Fruit fly (Drosophila melanogaster) whole organism, embryonic: Measurements from ENCODE around the gene CCAP.

Source experiments
- B-H1 ChIP-seq: fragments of 200-800 bp; sonication (Bioruptor generic); IDR thresholded peaks from 3 replicates; pipeline ENCODE4 v1.3.6; 2022; ENCODE audit warnings: missing biosample characterization, missing genetic modification characterization
- CG17829 ChIP-seq: fragments of 200-800 bp; optimal IDR thresholded peaks from 2 replicates; lab custom pipeline; 2019; ENCODE audit warnings: missing biosample characterization, mild to moderate bottlenecking, missing genetic modification characterization, moderate library complexity
- CG9727 ChIP-seq: fragments of 200-800 bp; sonication (Bioruptor generic); optimal IDR thresholded peaks from 3 replicates; lab custom pipeline; 2017; ENCODE audit warnings: missing biosample characterization, mild to moderate bottlenecking, missing genetic modification characterization
- Dp ChIP-seq: fragments of 200-800 bp; sonication (Bioruptor generic); optimal IDR thresholded peaks from 2 replicates; lab custom pipeline; 2018; ENCODE audit warnings: missing biosample characterization, mild to moderate bottlenecking, missing genetic modification characterization, moderate library complexity
- Nf-YA ChIP-seq: fragments of 200-800 bp; sonication (Bioruptor generic); IDR thresholded peaks from 2 replicates; pipeline ENCODE4 v1.3.6; 2022; ENCODE audit warnings: missing biosample characterization, missing genetic modification characterization
- Tbp ChIP-seq: fragments of >200 bp; optimal IDR thresholded peaks from 2 replicates; lab custom pipeline; 2018; ENCODE audit warnings: missing biosample characterization, missing genetic modification characterization
- pfk ChIP-seq: fragments of 200-800 bp; sonication (Bioruptor generic); optimal IDR thresholded peaks from 2 replicates; lab custom pipeline; 2018; ENCODE audit warnings: missing biosample characterization, mild to moderate bottlenecking, missing genetic modification characterization, moderate library complexity
- usp ChIP-seq: fragments of >200 bp; optimal IDR thresholded peaks from 2 replicates; lab custom pipeline; 2017; ENCODE audit warnings: missing biosample characterization, missing genetic modification characterization

dm6 chr3R:22750039-22750438 lies 48.2 kb upstream of the CCAP start:
- TF ChIP-seq Dp (GFP tag; lab: Kevin White, UChicago) (no peak), B-H1 (no peak), CG9727 (GFP tag; lab: Kevin White, UChicago) (no peak), Nf-YA (no peak), pfk (no peak), usp (GFP tag; lab: Kevin White, UChicago) (no peak), CG17829 (tag; lab: Kevin White, UChicago) (no peak), Tbp (GFP tag; lab: Kevin White, UChicago) (no peak)
